Fruit fly (Drosophila melanogaster) whole organism, embryonic: ENCODE results near the gene CG1703.

Source experiments
- Antp ChIP-seq: fragments of 200-800 bp; sonication (Bioruptor generic); optimal IDR thresholded peaks from 3 replicates; lab custom pipeline; 2016; ENCODE audit warnings: missing biosample characterization, missing genetic modification characterization
- BtbVII ChIP-seq: fragments of 200-800 bp; sonication (Bioruptor generic); optimal IDR thresholded peaks from 3 replicates; lab custom pipeline; 2017; ENCODE audit warnings: missing biosample characterization, mild to moderate bottlenecking, missing genetic modification characterization
- CG10543 ChIP-seq: fragments of 200-800 bp; sonication (Bioruptor generic); optimal IDR thresholded peaks from 3 replicates; lab custom pipeline; 2017; ENCODE audit warnings: missing biosample characterization, mild to moderate bottlenecking, missing genetic modification characterization, moderate library complexity
- CG12236 ChIP-seq: fragments of 200-800 bp; sonication (Bioruptor generic); optimal IDR thresholded peaks from 2 replicates; lab custom pipeline; 2016; ENCODE audit warnings: missing biosample characterization, missing genetic modification characterization
- CG12299 ChIP-seq: fragments of 200-800 bp; sonication (Bioruptor generic); optimal IDR thresholded peaks from 2 replicates; lab custom pipeline; 2018; ENCODE audit warnings: missing biosample characterization, mild to moderate bottlenecking, missing genetic modification characterization
- CG13775 ChIP-seq: fragments of 200-800 bp; sonication (Bioruptor generic); optimal IDR thresholded peaks from 3 replicates; lab custom pipeline; 2017; ENCODE audit warnings: missing biosample characterization, mild to moderate bottlenecking, missing genetic modification characterization
- CG15073 ChIP-seq: fragments of 200-800 bp; sonication (Bioruptor generic); optimal IDR thresholded peaks from 2 replicates; lab custom pipeline; 2016; ENCODE audit warnings: missing biosample characterization, missing genetic modification characterization
- CG15269 ChIP-seq: fragments of 200-800 bp; sonication (Bioruptor generic); optimal IDR thresholded peaks from 2 replicates; lab custom pipeline; 2018; ENCODE audit warnings: missing biosample characterization, mild to moderate bottlenecking, missing genetic modification characterization, moderate library complexity
- CG15479 ChIP-seq: fragments of 200-800 bp; sonication (Bioruptor generic); optimal IDR thresholded peaks from 3 replicates; lab custom pipeline; 2019; ENCODE audit warnings: missing biosample characterization, mild to moderate bottlenecking, missing genetic modification characterization, moderate library complexity
- CG1603 ChIP-seq: fragments of 200-800 bp; sonication (Bioruptor generic); optimal IDR thresholded peaks from 2 replicates; lab custom pipeline; 2019; ENCODE audit warnings: missing biosample characterization, mild to moderate bottlenecking, missing genetic modification characterization, moderate library complexity
- CG1792 ChIP-seq: fragments of 200-800 bp; sonication (Bioruptor generic); optimal IDR thresholded peaks from 2 replicates; lab custom pipeline; 2016; ENCODE audit warnings: missing biosample characterization, missing genetic modification characterization
- CG18619 ChIP-seq: fragments of 200-800 bp; sonication (Bioruptor generic); optimal IDR thresholded peaks from 3 replicates; lab custom pipeline; 2017; ENCODE audit warnings: missing biosample characterization, mild to moderate bottlenecking, missing genetic modification characterization
- CG2116 ChIP-seq: fragments of 200-800 bp; sonication (Bioruptor generic); optimal IDR thresholded peaks from 3 replicates; lab custom pipeline; 2018; ENCODE audit warnings: missing biosample characterization, mild to moderate bottlenecking, missing genetic modification characterization
- CG30431 ChIP-seq: fragments of 200-800 bp; sonication (Bioruptor generic); optimal IDR thresholded peaks from 2 replicates; lab custom pipeline; 2017; ENCODE audit warnings: missing biosample characterization, missing genetic modification characterization
- CG31224 ChIP-seq: fragments of 200-800 bp; sonication (Bioruptor generic); IDR thresholded peaks from 2 replicates; pipeline ENCODE4 v1.3.6; 2022; ENCODE audit warnings: missing biosample characterization, missing genetic modification characterization
- CG31388 ChIP-seq: fragments of 200-800 bp; sonication (Bioruptor generic); optimal IDR thresholded peaks from 2 replicates; lab custom pipeline; 2016; ENCODE audit warnings: missing biosample characterization, missing genetic modification characterization
- CG3281 ChIP-seq: fragments of 200-800 bp; sonication (Bioruptor generic); optimal IDR thresholded peaks from 3 replicates; lab custom pipeline; 2017; ENCODE audit warnings: missing biosample characterization, mild to moderate bottlenecking, missing genetic modification characterization
- CG3407 ChIP-seq: fragments of 200-800 bp; sonication (Bioruptor generic); optimal IDR thresholded peaks from 2 replicates; lab custom pipeline; 2018; ENCODE audit warnings: missing biosample characterization, mild to moderate bottlenecking, missing genetic modification characterization
- CG34376 ChIP-seq: fragments of 200-800 bp; sonication (Bioruptor generic); optimal IDR thresholded peaks from 2 replicates; lab custom pipeline; 2018; ENCODE audit warnings: missing biosample characterization, mild to moderate bottlenecking, missing genetic modification characterization
- CG4328 ChIP-seq: fragments of 200-800 bp; sonication (Bioruptor generic); optimal IDR thresholded peaks from 3 replicates; lab custom pipeline; 2017; ENCODE audit warnings: missing biosample characterization, missing genetic modification reagents, missing genetic modification characterization
- CG4424 ChIP-seq: fragments of 200-800 bp; sonication (Bioruptor generic); optimal IDR thresholded peaks from 3 replicates; lab custom pipeline; 2016; ENCODE audit warnings: missing biosample characterization, missing genetic modification characterization
- CG8478 ChIP-seq: fragments of >200 bp; optimal IDR thresholded peaks from 2 replicates; lab custom pipeline; 2018
- CHES-1-like ChIP-seq: fragments of 200-800 bp; sonication (Bioruptor generic); optimal IDR thresholded peaks from 2 replicates; lab custom pipeline; 2016; ENCODE audit warnings: missing biosample characterization, missing genetic modification characterization
- Camta ChIP-seq: fragments of 200-800 bp; sonication (Bioruptor generic); optimal IDR thresholded peaks from 2 replicates; lab custom pipeline; 2016; ENCODE audit warnings: missing biosample characterization, missing genetic modification characterization
- Deaf1 ChIP-seq: fragments of 200-800 bp; optimal IDR thresholded peaks from 3 replicates; lab custom pipeline; 2019; ENCODE audit warnings: missing biosample characterization, mild to moderate bottlenecking, missing genetic modification characterization, moderate library complexity
- E2f2 ChIP-seq: fragments of 200-800 bp; sonication (Bioruptor generic); IDR thresholded peaks from 2 replicates; pipeline ENCODE4 v1.3.6; 2022; ENCODE audit warnings: missing biosample characterization, missing genetic modification characterization
- Hr51 ChIP-seq, 2 experiments: fragments of 200-800 bp; sonication (Bioruptor generic); optimal IDR thresholded peaks; 2 replicates in 1 of 2; 3 replicates in 1 of 2; lab custom pipeline; 2016 to 2018; ENCODE audit warnings: missing biosample characterization in 2 of 2, missing genetic modification characterization in 2 of 2, mild to moderate bottlenecking in 1 of 2, moderate library complexity in 1 of 2
- Nf-YA ChIP-seq: fragments of 200-800 bp; sonication (Bioruptor generic); IDR thresholded peaks from 2 replicates; pipeline ENCODE4 v1.3.6; 2022; ENCODE audit warnings: missing biosample characterization, missing genetic modification characterization
- Nf-YC ChIP-seq: fragments of 200-800 bp; optimal IDR thresholded peaks from 3 replicates; lab custom pipeline; 2019; ENCODE audit warnings: missing biosample characterization, mild to moderate bottlenecking, missing genetic modification characterization, moderate library complexity
- Oli ChIP-seq: fragments of 200-800 bp; sonication (Bioruptor generic); optimal IDR thresholded peaks from 2 replicates; lab custom pipeline; 2018; ENCODE audit warnings: missing biosample characterization, mild to moderate bottlenecking, missing genetic modification characterization, moderate library complexity
- Rx ChIP-seq: fragments of 200-800 bp; sonication (Bioruptor generic); IDR thresholded peaks from 2 replicates; pipeline ENCODE4 v1.3.6; 2022; ENCODE audit warnings: missing biosample characterization, missing genetic modification characterization
- Side ChIP-seq: fragments of 200-800 bp; sonication (Bioruptor generic); optimal IDR thresholded peaks from 2 replicates; lab custom pipeline; 2016; ENCODE audit warnings: missing biosample characterization, missing genetic modification characterization
- TFAM ChIP-seq: fragments of 200-800 bp; sonication (Bioruptor generic); optimal IDR thresholded peaks from 2 replicates; lab custom pipeline; 2017; ENCODE audit warnings: missing biosample characterization, missing genetic modification characterization, inconsistent platforms
- ara ChIP-seq: fragments of 200-800 bp; sonication (Bioruptor generic); IDR thresholded peaks from 2 replicates; pipeline ENCODE4 v1.3.6; 2022; ENCODE audit warnings: missing biosample characterization, missing genetic modification characterization
- ato ChIP-seq: fragments of 200-800 bp; sonication (Bioruptor generic); IDR thresholded peaks from 2 replicates; pipeline ENCODE4 v1.3.6; 2022; ENCODE audit warnings: missing biosample characterization, missing genetic modification characterization; ENCODE audit not compliant: partially characterized antibody
- cas ChIP-seq: fragments of 200-800 bp; sonication (Bioruptor generic); IDR thresholded peaks from 2 replicates; pipeline ENCODE4 v1.3.6; 2022; ENCODE audit warnings: missing biosample characterization, missing genetic modification characterization
- crol ChIP-seq: fragments of 200-800 bp; sonication (Bioruptor generic); IDR thresholded peaks from 2 replicates; pipeline ENCODE4 v1.3.6; 2022; ENCODE audit warnings: missing biosample characterization, missing genetic modification characterization
- dmrt99B ChIP-seq: fragments of 200-800 bp; sonication (Bioruptor generic); optimal IDR thresholded peaks from 2 replicates; lab custom pipeline; 2018; ENCODE audit warnings: missing biosample characterization, mild to moderate bottlenecking, missing genetic modification characterization, moderate library complexity
- dysf ChIP-seq: fragments of 200-800 bp; sonication (Bioruptor generic); IDR thresholded peaks from 3 replicates; pipeline ENCODE4 v1.3.6; 2022; ENCODE audit warnings: missing biosample characterization, missing genetic modification characterization
- ems ChIP-seq: fragments of 200-800 bp; sonication (Bioruptor generic); optimal IDR thresholded peaks from 3 replicates; lab custom pipeline; 2016; ENCODE audit warnings: missing biosample characterization, missing genetic modification characterization
- exex ChIP-seq: fragments of 200-800 bp; sonication (Bioruptor generic); optimal IDR thresholded peaks from 4 replicates; lab custom pipeline; 2018; ENCODE audit warnings: missing biosample characterization, mild to moderate bottlenecking, missing genetic modification characterization, moderate library complexity
- fd96Cb ChIP-seq: fragments of 200-800 bp; sonication (Bioruptor generic); optimal IDR thresholded peaks from 2 replicates; lab custom pipeline; 2018; ENCODE audit warnings: missing biosample characterization, mild to moderate bottlenecking, missing genetic modification characterization, moderate library complexity
- gem ChIP-seq: fragments of 200-800 bp; sonication (Bioruptor generic); optimal IDR thresholded peaks from 2 replicates; lab custom pipeline; 2019; ENCODE audit warnings: missing biosample characterization, mild to moderate bottlenecking, missing genetic modification characterization, moderate library complexity
- grau ChIP-seq: fragments of 200-800 bp; optimal IDR thresholded peaks from 3 replicates; lab custom pipeline; 2019; ENCODE audit warnings: missing biosample characterization, mild to moderate bottlenecking, missing genetic modification characterization, moderate library complexity
- gro ChIP-seq: fragments of 200-800 bp; sonication (Bioruptor generic); optimal IDR thresholded peaks from 2 replicates; lab custom pipeline; 2016; ENCODE audit warnings: missing biosample characterization, missing genetic modification characterization
- lov ChIP-seq, 2 experiments: fragments of 200-800 bp in 1 of 2; fragments of >200 bp in 1 of 2; sonication (Bioruptor generic) in 1 of 2; IDR thresholded peaks in 1 of 2; optimal IDR thresholded peaks in 1 of 2; 2 replicates in 1 of 2; 3 replicates in 1 of 2; pipeline versions ENCODE4 v1.3.6 to Lab custom; 2017 to 2022; ENCODE audit warnings: missing biosample characterization in 1 of 2, missing genetic modification characterization in 1 of 2
- mam ChIP-seq: fragments of 200-800 bp; sonication (Bioruptor generic); optimal IDR thresholded peaks from 3 replicates; lab custom pipeline; 2016; ENCODE audit warnings: missing biosample characterization, missing genetic modification characterization
- stc ChIP-seq: fragments of 200-800 bp; sonication (Bioruptor generic); IDR thresholded peaks from 2 replicates; pipeline ENCODE4 v1.3.6; 2022; ENCODE audit warnings: missing biosample characterization, missing genetic modification characterization
- trh ChIP-seq: fragments of 200-800 bp; sonication (Bioruptor generic); optimal IDR thresholded peaks from 2 replicates; lab custom pipeline; 2016; ENCODE audit warnings: missing biosample characterization, missing genetic modification characterization
- tup ChIP-seq: fragments of 200-800 bp; sonication (Bioruptor generic); optimal IDR thresholded peaks from 2 replicates; lab custom pipeline; 2016; ENCODE audit warnings: missing biosample characterization, mild to moderate bottlenecking, missing genetic modification characterization, moderate library complexity
- vvl ChIP-seq: fragments of 200-800 bp; sonication (Bioruptor generic); IDR thresholded peaks from 2 replicates; pipeline ENCODE4 v1.3.6; 2022; ENCODE audit warnings: missing biosample characterization, missing genetic modification characterization

Gene CG1703

DNA sequence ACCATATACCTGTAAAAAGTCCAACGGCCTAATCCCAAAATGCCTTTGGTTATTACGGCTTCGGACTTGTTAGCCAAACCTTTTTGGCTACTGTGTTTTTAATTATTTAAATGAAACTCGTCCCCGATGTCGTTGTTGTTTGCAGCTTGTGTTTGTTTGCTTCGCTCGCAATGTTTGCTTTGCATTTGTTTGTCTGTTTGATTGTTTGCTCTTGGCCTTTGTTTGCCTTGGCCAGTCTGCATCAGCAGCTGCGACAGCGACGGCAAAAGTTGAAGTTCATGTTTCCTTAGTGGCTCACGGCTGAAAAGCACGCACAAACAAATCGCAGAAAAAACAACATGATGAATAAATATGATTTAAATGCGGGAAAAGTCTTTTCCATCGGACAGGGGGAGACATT is 48.7 kb downstream of the CG1703 start (continued):
- TF ChIP-seq ato (no peak), exex (tag; lab: Kevin White, UChicago) (no peak), CG4328 (GFP tag; lab: Kevin White, UChicago) (peak; percentile 36), trh (no peak), CG10543 (GFP tag; lab: Kevin White, UChicago) (no peak), Antp (no peak), CG31224 (GFP tag; lab: Robert Waterston, UW) (no peak), CG12236 (GFP tag; lab: Kevin White, UChicago) (peak; percentile 24), vvl (peak; percentile 51; the same call in 1 of the 2 replicates), tup (no peak), CG15479 (no peak), TFAM (peak; percentile 17), Deaf1 (no peak), BtbVII (GFP tag; lab: Kevin White, UChicago) (peak; percentile 6), CG4424 (peak; percentile 6), CG31388 (GFP tag; lab: Kevin White, UChicago) (no peak), Oli (no peak), Camta (peak; percentile 27), CG2116 (GFP tag; lab: Kevin White, UChicago) (no peak), Rx (no peak), CG1792 (GFP tag; lab: Kevin White, UChicago) (peak; percentile 18), CG18619 (GFP tag; lab: Kevin White, UChicago) (no peak), crol (GFP tag; lab: Robert Waterston, UW) (no peak), CG1603 (tag; lab: Kevin White, UChicago) (peak; percentile 64), dysf (GFP tag; lab: Robert Waterston, UW) (peak; percentile 38; the same call in 1 of the 3 replicates), dmrt99B (tag; lab: Kevin White, UChicago) (peak; percentile 72), CG34376 (GFP tag; lab: Kevin White, UChicago) (no peak), ara (peak; percentile 40; the same call in 1 of the 2 replicates), ems (GFP tag; lab: Kevin White, UChicago) (no peak), cas (no peak), Side (GFP tag; lab: Kevin White, UChicago) (peak; percentile 5), CG30431 (GFP tag; lab: Kevin White, UChicago) (no peak), CG13775 (GFP tag; lab: Kevin White, UChicago) (no peak), CG3407 (GFP tag; lab: Kevin White, UChicago) (peak; percentile 61), CG15073 (GFP tag; lab: Kevin White, UChicago) (no peak), CG15269 (peak; percentile 40), Hr51 (GFP tag; optimal IDR thresholded peaks at IDR 0.05; lab: Kevin White, UChicago) (peak in 1 of 2 experiments; percentile 13), CG12299 (no peak), gro (GFP tag; lab: Kevin White, UChicago) (no peak), mam (no peak), CHES-1-like (GFP tag; lab: Kevin White, UChicago) (peak; percentile 28), lov (optimal IDR thresholded peaks at IDR 0.05; lab: Kevin White, UChicago) (no peak), lov (GFP tag; IDR thresholded peaks at IDR 0.05; lab: Robert Waterston, UW) (peak; percentile 44; the same call in 1 of the 3 replicates), grau (tag; lab: Kevin White, UChicago) (peak; percentile 6), CG8478 (lab: Kevin White, UChicago) (no peak), E2f2 (GFP tag; lab: Robert Waterston, UW) (no peak), CG3281 (GFP tag; lab: Kevin White, UChicago) (no peak), Nf-YC (tag; lab: Kevin White, UChicago) (no peak), gem (tag; lab: Kevin White, UChicago) (peak; percentile 47), stc (GFP tag; lab: Robert Waterston, UW) (peak; percentile 66; the same call in 1 of the 2 replicates), Nf-YA (GFP tag; lab: Robert Waterston, UW) (no peak), fd96Cb (tag; lab: Kevin White, UChicago) (no peak)
